Fruit fly (Drosophila melanogaster) whole organism, embryonic: ENCODE measurements around the gene CG13314.

Experiments
- Atf-2 ChIP-seq: fragments of 200-800 bp; sonication (Bioruptor generic); optimal IDR thresholded peaks from 2 replicates; lab custom pipeline; 2016; ENCODE audit warnings: missing biosample characterization, missing genetic modification characterization
- CG10209 ChIP-seq: fragments of 200-800 bp; sonication (Bioruptor generic); optimal IDR thresholded peaks from 3 replicates; lab custom pipeline; 2017; ENCODE audit warnings: missing biosample characterization, mild to moderate bottlenecking, missing genetic modification characterization, missing genetic modification reagents
- CG1024 ChIP-seq: fragments of 200-800 bp; sonication (Bioruptor generic); IDR thresholded peaks from 2 replicates; pipeline ENCODE4 v1.3.6; 2022; ENCODE audit warnings: missing biosample characterization, missing genetic modification characterization
- CG10321 ChIP-seq: fragments of 200-800 bp; sonication (Bioruptor generic); IDR thresholded peaks from 2 replicates; pipeline ENCODE4 v1.3.6; 2022; ENCODE audit warnings: missing biosample characterization, missing genetic modification characterization
- CG13894 ChIP-seq: fragments of 200-800 bp; sonication (Bioruptor generic); optimal IDR thresholded peaks from 3 replicates; lab custom pipeline; 2018; ENCODE audit warnings: missing biosample characterization, mild to moderate bottlenecking, missing genetic modification characterization, moderate library complexity
- CG15011 ChIP-seq: fragments of 200-800 bp; sonication (Bioruptor generic); optimal IDR thresholded peaks from 3 replicates; lab custom pipeline; 2018; ENCODE audit warnings: missing biosample characterization, mild to moderate bottlenecking, missing genetic modification characterization
- CG15073 ChIP-seq: fragments of 200-800 bp; sonication (Bioruptor generic); optimal IDR thresholded peaks from 2 replicates; lab custom pipeline; 2016; ENCODE audit warnings: missing biosample characterization, missing genetic modification characterization
- CG15601 ChIP-seq: fragments of 200-800 bp; sonication (Bioruptor generic); optimal IDR thresholded peaks from 3 replicates; lab custom pipeline; 2019; ENCODE audit warnings: missing biosample characterization, mild to moderate bottlenecking, missing genetic modification characterization, moderate library complexity
- CG17328 ChIP-seq: fragments of 200-800 bp; sonication (Bioruptor generic); IDR thresholded peaks from 2 replicates; pipeline ENCODE4 v1.3.6; 2022; ENCODE audit warnings: missing biosample characterization, missing genetic modification characterization
- CG18476 ChIP-seq: fragments of 200-800 bp; sonication (Bioruptor generic); optimal IDR thresholded peaks from 2 replicates; lab custom pipeline; 2016; ENCODE audit warnings: missing biosample characterization, mild to moderate bottlenecking, missing genetic modification characterization
- CG2889 ChIP-seq: fragments of 200-800 bp; sonication (Bioruptor generic); IDR thresholded peaks from 3 replicates; pipeline ENCODE4 v1.3.6; 2022; ENCODE audit warnings: missing biosample characterization, missing genetic modification characterization
- CG30431 ChIP-seq: fragments of 200-800 bp; sonication (Bioruptor generic); optimal IDR thresholded peaks from 2 replicates; lab custom pipeline; 2017; ENCODE audit warnings: missing biosample characterization, missing genetic modification characterization
- CG3163 ChIP-seq: fragments of 200-800 bp; sonication (Bioruptor generic); optimal IDR thresholded peaks from 3 replicates; lab custom pipeline; 2016; ENCODE audit warnings: missing biosample characterization, missing genetic modification characterization
- CG6683 ChIP-seq: fragments of 200-800 bp; sonication (Bioruptor generic); optimal IDR thresholded peaks from 2 replicates; lab custom pipeline; 2017; ENCODE audit warnings: missing biosample characterization, mild to moderate bottlenecking, missing genetic modification characterization, missing genetic modification reagents
- CG6791 ChIP-seq: fragments of 200-800 bp; sonication (Bioruptor generic); IDR thresholded peaks from 3 replicates; pipeline ENCODE4 v1.3.6; 2022; ENCODE audit warnings: missing biosample characterization, missing genetic modification characterization; ENCODE audit not compliant: partially characterized antibody
- CG7786 ChIP-seq: fragments of 200-800 bp; sonication (Bioruptor generic); optimal IDR thresholded peaks from 2 replicates; lab custom pipeline; 2016; ENCODE audit warnings: missing biosample characterization, missing genetic modification characterization
- CG8478 ChIP-seq: fragments of >200 bp; optimal IDR thresholded peaks from 2 replicates; lab custom pipeline; 2018
- CG8765 ChIP-seq: fragments of 200-800 bp; sonication (Bioruptor generic); IDR thresholded peaks from 2 replicates; pipeline ENCODE4 v1.3.6; 2022; ENCODE audit warnings: missing biosample characterization, missing genetic modification characterization
- CG9437 ChIP-seq: fragments of 200-800 bp; sonication (Bioruptor generic); optimal IDR thresholded peaks from 2 replicates; lab custom pipeline; 2018; ENCODE audit warnings: missing biosample characterization, mild to moderate bottlenecking, missing genetic modification characterization
- CoRest ChIP-seq: fragments of 200-800 bp; sonication (Bioruptor generic); optimal IDR thresholded peaks from 3 replicates; lab custom pipeline; 2018; ENCODE audit warnings: missing biosample characterization, mild to moderate bottlenecking, missing genetic modification characterization, moderate library complexity
- D ChIP-seq, 2 experiments: fragments of 200-800 bp in 1 of 2; fragments of >200 bp in 1 of 2; sonication (Bioruptor generic) in 1 of 2; optimal IDR thresholded peaks; 2 replicates in 1 of 2; 3 replicates in 1 of 2; lab custom pipeline; 2017; ENCODE audit warnings: mild to moderate bottlenecking in 1 of 2, missing biosample characterization in 1 of 2, missing genetic modification characterization in 1 of 2, missing genetic modification reagents in 1 of 2
- Eip74EF ChIP-seq, 2 experiments: fragments of 200-800 bp in 1 of 2; fragments of >200 bp in 1 of 2; sonication (Bioruptor generic) in 1 of 2; optimal IDR thresholded peaks; 2 replicates each; lab custom pipeline; 2017 to 2019; ENCODE audit warnings: missing biosample characterization in 2 of 2, missing genetic modification characterization in 2 of 2, mild to moderate bottlenecking in 1 of 2, moderate library complexity in 1 of 2
- HLH54F ChIP-seq: fragments of 200-800 bp; sonication (Bioruptor generic); optimal IDR thresholded peaks from 3 replicates; lab custom pipeline; 2016; ENCODE audit warnings: missing biosample characterization, missing genetic modification characterization
- Nf-YB ChIP-seq: fragments of 200-800 bp; sonication (Bioruptor generic); optimal IDR thresholded peaks from 3 replicates; lab custom pipeline; 2019; ENCODE audit warnings: missing biosample characterization, mild to moderate bottlenecking, missing genetic modification characterization, moderate library complexity
- Nf-YC ChIP-seq: fragments of 200-800 bp; optimal IDR thresholded peaks from 3 replicates; lab custom pipeline; 2019; ENCODE audit warnings: missing biosample characterization, mild to moderate bottlenecking, missing genetic modification characterization, moderate library complexity
- Opbp ChIP-seq: fragments of 200-800 bp; sonication (Bioruptor generic); IDR thresholded peaks from 3 replicates; pipeline ENCODE4 v1.3.6; 2022; ENCODE audit warnings: missing biosample characterization, missing genetic modification characterization; ENCODE audit not compliant: partially characterized antibody
- Tbp ChIP-seq: fragments of >200 bp; optimal IDR thresholded peaks from 2 replicates; lab custom pipeline; 2018; ENCODE audit warnings: missing biosample characterization, missing genetic modification characterization
- bowl ChIP-seq: fragments of 200-800 bp; sonication (Bioruptor generic); IDR thresholded peaks from 2 replicates; pipeline ENCODE4 v1.3.6; 2022; ENCODE audit warnings: missing biosample characterization, missing genetic modification characterization
- chm ChIP-seq: fragments of 200-800 bp; sonication (Bioruptor generic); IDR thresholded peaks from 2 replicates; pipeline ENCODE4 v1.3.6; 2022; ENCODE audit warnings: missing biosample characterization, missing genetic modification characterization
- chn ChIP-seq: fragments of 200-800 bp; sonication (Bioruptor generic); optimal IDR thresholded peaks from 2 replicates; lab custom pipeline; 2016; ENCODE audit warnings: missing biosample characterization, missing genetic modification characterization
- ci ChIP-seq: fragments of 200-800 bp; sonication (Bioruptor generic); IDR thresholded peaks from 3 replicates; pipeline ENCODE4 v1.3.6; 2022; ENCODE audit warnings: missing biosample characterization, missing genetic modification characterization
- emc ChIP-seq: fragments of 200-800 bp; sonication (Bioruptor generic); optimal IDR thresholded peaks from 2 replicates; lab custom pipeline; 2016; ENCODE audit warnings: missing biosample characterization, missing genetic modification characterization
- esg ChIP-seq: fragments of 200-800 bp; sonication (Bioruptor generic); conservative IDR thresholded peaks from 2 replicates; pipeline ENCODE4 v1.3.6; 2022; ENCODE audit warnings: missing biosample characterization, missing genetic modification characterization
- fd96Cb ChIP-seq: fragments of 200-800 bp; sonication (Bioruptor generic); optimal IDR thresholded peaks from 2 replicates; lab custom pipeline; 2018; ENCODE audit warnings: missing biosample characterization, mild to moderate bottlenecking, missing genetic modification characterization, moderate library complexity
- ftz-f1 ChIP-seq: fragments of 200-800 bp; sonication (Bioruptor generic); optimal IDR thresholded peaks from 2 replicates; lab custom pipeline; 2016; ENCODE audit warnings: missing biosample characterization, missing genetic modification characterization
- fu2 ChIP-seq: fragments of 200-800 bp; sonication (Bioruptor generic); optimal IDR thresholded peaks from 2 replicates; lab custom pipeline; 2016; ENCODE audit warnings: missing biosample characterization, missing genetic modification characterization
- grn ChIP-seq: fragments of 200-800 bp; sonication (Bioruptor generic); optimal IDR thresholded peaks from 3 replicates; lab custom pipeline; 2017; ENCODE audit warnings: missing biosample characterization, missing genetic modification characterization
- ind ChIP-seq: fragments of 200-800 bp; sonication (Bioruptor generic); optimal IDR thresholded peaks from 3 replicates; lab custom pipeline; 2016; ENCODE audit warnings: missing biosample characterization, missing genetic modification characterization
- kni ChIP-seq: fragments of 200-800 bp; sonication (Bioruptor generic); optimal IDR thresholded peaks from 3 replicates; lab custom pipeline; 2017; ENCODE audit warnings: mild to moderate bottlenecking, missing biosample characterization, missing genetic modification reagents, missing genetic modification characterization
- lola ChIP-seq, 3 experiments: fragments of >200 bp in 2 of 3; fragments of 200-800 bp in 1 of 3; sonication (Bioruptor generic) in 1 of 3; optimal IDR thresholded peaks; 2 replicates each; lab custom pipeline; 2017 to 2019; ENCODE audit warnings: missing biosample characterization in 3 of 3, missing genetic modification characterization in 3 of 3, mild to moderate bottlenecking in 1 of 3, moderate library complexity in 1 of 3
- mld ChIP-seq: fragments of 200-800 bp; sonication (Bioruptor generic); IDR thresholded peaks from 3 replicates; pipeline ENCODE4 v1.3.6; 2022; ENCODE audit warnings: missing biosample characterization, missing genetic modification characterization; ENCODE audit not compliant: partially characterized antibody
- phol ChIP-seq: fragments of 200-800 bp; sonication (Bioruptor generic); optimal IDR thresholded peaks from 3 replicates; lab custom pipeline; 2018; ENCODE audit warnings: missing biosample characterization, mild to moderate bottlenecking, missing genetic modification characterization, moderate library complexity
- psq ChIP-seq: fragments of 200-800 bp; sonication (Bioruptor generic); optimal IDR thresholded peaks from 2 replicates; lab custom pipeline; 2017; ENCODE audit warnings: missing biosample characterization, missing genetic modification characterization
- pum ChIP-seq: fragments of 200-800 bp; sonication (Bioruptor generic); optimal IDR thresholded peaks from 2 replicates; lab custom pipeline; 2016; ENCODE audit warnings: missing biosample characterization, missing genetic modification characterization
- repo ChIP-seq: fragments of 200-800 bp; sonication (Bioruptor generic); optimal IDR thresholded peaks from 2 replicates; lab custom pipeline; 2016; ENCODE audit warnings: missing biosample characterization, missing genetic modification characterization
- salm ChIP-seq: fragments of 200-800 bp; sonication (Bioruptor generic); optimal IDR thresholded peaks from 2 replicates; lab custom pipeline; 2018; ENCODE audit warnings: missing biosample characterization, mild to moderate bottlenecking, missing genetic modification characterization
- sens-2 ChIP-seq: fragments of 200-800 bp; sonication (Bioruptor generic); IDR thresholded peaks from 2 replicates; pipeline ENCODE4 v1.3.6; 2022; ENCODE audit warnings: missing biosample characterization, missing genetic modification characterization
- tin ChIP-seq: fragments of 200-800 bp; sonication (Bioruptor generic); optimal IDR thresholded peaks from 3 replicates; lab custom pipeline; 2016; ENCODE audit warnings: missing biosample characterization, missing genetic modification characterization
- tll ChIP-seq, 2 experiments: fragments of 200-800 bp in 1 of 2; fragments of >200 bp in 1 of 2; sonication (Bioruptor generic) in 1 of 2; optimal IDR thresholded peaks; 2 replicates each; lab custom pipeline; 2017 to 2019; ENCODE audit warnings: missing biosample characterization in 2 of 2, missing genetic modification characterization in 2 of 2, mild to moderate bottlenecking in 1 of 2, moderate library complexity in 1 of 2

Gene CG13314

dm6 chr3L:9019196-9019662, 37.6 kb downstream of the CG13314 start, which contains the start of gene Doc2 (continued):
- TF ChIP-seq CG10321 (GFP tag; lab: Robert Waterston, UW), result peak; percentile 97
- TF ChIP-seq chm (GFP tag; lab: Robert Waterston, UW), result peak; percentile 49; the same call in 1 of the 2 replicates
- TF ChIP-seq emc (GFP tag; lab: Kevin White, UChicago), result no peak
- TF ChIP-seq psq, result no peak
- TF ChIP-seq ci (GFP tag; lab: Robert Waterston, UW), result 0 out of 3 replicates have a peak, but pooled peaks have one; percentile 57
- no peak for TF ChIP-seq Eip74EF (GFP tag; optimal IDR thresholded peaks at IDR 0.05; lab: Kevin White, UChicago)
- TF ChIP-seq kni (GFP tag; lab: Kevin White, UChicago), result peak; percentile 68
- no peak for TF ChIP-seq pum (GFP tag; lab: Kevin White, UChicago)
- TF ChIP-seq CG30431 (GFP tag; lab: Kevin White, UChicago), result no peak
- no peak for TF ChIP-seq mld
- TF ChIP-seq repo (GFP tag; lab: Kevin White, UChicago), result no peak
- no peak for TF ChIP-seq CG17328 (GFP tag; lab: Robert Waterston, UW)
- TF ChIP-seq CG13894 (tag; lab: Kevin White, UChicago), result no peak
- TF ChIP-seq CG15601 (tag; lab: Kevin White, UChicago), result no peak
- no peak for TF ChIP-seq salm (tag; lab: Kevin White, UChicago)
- peak; percentile 99 for TF ChIP-seq Nf-YC (tag; lab: Kevin White, UChicago)
- peak in 1 of 2 experiments; percentile 38 for TF ChIP-seq tll (GFP tag; optimal IDR thresholded peaks at IDR 0.05; lab: Kevin White, UChicago)
- TF ChIP-seq CG1024 (GFP tag; lab: Robert Waterston, UW), result no peak
- TF ChIP-seq ind (GFP tag; lab: Kevin White, UChicago), result no peak
- no peak for TF ChIP-seq CG9437
- no peak for TF ChIP-seq chn (GFP tag; lab: Kevin White, UChicago)
- TF ChIP-seq D (optimal IDR thresholded peaks at IDR 0.05; lab: Kevin White, UChicago), result no peak
- TF ChIP-seq D (GFP tag; optimal IDR thresholded peaks at IDR 0.05; lab: Kevin White, UChicago), result no peak
- TF ChIP-seq CG18476 (GFP tag; lab: Kevin White, UChicago), result no peak
- TF ChIP-seq CG3163, result no peak
- TF ChIP-seq esg (GFP tag; lab: Robert Waterston, UW), result no peak
- TF ChIP-seq CoRest (tag; lab: Kevin White, UChicago), result no peak
- TF ChIP-seq Nf-YB (GFP tag; lab: Kevin White, UChicago), result peak; percentile 99
- TF ChIP-seq sens-2 (GFP tag; lab: Robert Waterston, UW), result no peak
- peak; percentile 53; the same call in 1 of the 3 replicates for TF ChIP-seq CG6791 (GFP tag; lab: Robert Waterston, UW)
- no peak for TF ChIP-seq CG8765 (GFP tag; lab: Robert Waterston, UW)
- TF ChIP-seq CG8478, result peak; percentile 80
- no peak for TF ChIP-seq CG10209 (GFP tag; lab: Kevin White, UChicago)
- peak; percentile 43; the same call in 1 of the 3 replicates for TF ChIP-seq Opbp
- TF ChIP-seq fd96Cb, result no peak
- no peak for TF ChIP-seq ftz-f1 (GFP tag; lab: Kevin White, UChicago)
- no peak for TF ChIP-seq CG2889 (GFP tag; lab: Robert Waterston, UW)
- TF ChIP-seq lola (GFP tag; optimal IDR thresholded peaks at IDR 0.05; lab: Kevin White, UChicago), result no peak
- no peak for TF ChIP-seq Atf-2
- no peak for TF ChIP-seq tin (GFP tag; lab: Kevin White, UChicago)
- no peak for TF ChIP-seq HLH54F (GFP tag; lab: Kevin White, UChicago)
- TF ChIP-seq fu2 (GFP tag; lab: Kevin White, UChicago), result no peak
- no peak for TF ChIP-seq CG6683
- TF ChIP-seq CG15073 (GFP tag; lab: Kevin White, UChicago), result no peak
- no peak for TF ChIP-seq bowl (GFP tag; lab: Robert Waterston, UW)
- peak; percentile 58 for TF ChIP-seq phol (tag; lab: Kevin White, UChicago)
- TF ChIP-seq CG7786 (GFP tag; lab: Kevin White, UChicago), result no peak
- TF ChIP-seq Tbp (GFP tag; lab: Kevin White, UChicago), result no peak
- TF ChIP-seq grn (GFP tag; lab: Kevin White, UChicago), result peak; percentile 17
- no peak for TF ChIP-seq CG15011 (GFP tag; lab: Kevin White, UChicago)
